Worm (Caenorhabditis elegans): ENCODE data around the gene srlf-29.

The srlf-29 gene

DNA sequence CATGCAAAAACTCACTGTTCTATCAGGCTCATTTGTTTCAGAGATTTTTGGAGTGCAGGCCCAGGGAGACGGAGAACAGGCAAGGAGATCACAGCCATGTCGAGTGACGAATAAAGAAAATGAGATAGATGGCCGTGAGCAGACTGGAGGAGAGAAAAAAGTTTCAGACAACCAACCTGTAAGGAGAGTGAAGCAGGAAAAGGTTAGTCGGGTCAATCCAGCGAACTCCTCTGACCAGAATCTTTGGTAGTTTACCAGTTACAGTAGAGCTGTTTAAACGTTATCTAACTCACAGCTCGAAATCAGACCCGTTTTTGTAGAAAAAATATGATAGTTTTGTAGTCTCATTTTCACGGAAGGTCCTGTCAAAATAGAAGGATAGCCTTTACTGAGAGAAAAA lies 17.4 kb upstream of the srlf-29 start, which contains the start of gene fbxb-21:
Gene fbxb-21, minus strand, starts transcription at position 101 of the 400 bp plus-strand sequence.
- no peak for TF ChIP-seq zfp-3 (GFP tag; conservative IDR thresholded peaks at IDR 0.05)
- TF ChIP-seq nhr-77 (tag; optimal IDR thresholded peaks at IDR 0.05), result no peak
- no peak for TF ChIP-seq pqm-1 (tag; optimal IDR thresholded peaks at IDR 0.05)
- TF ChIP-seq nhr-42 (GFP tag; IDR thresholded peaks at IDR 0.05), result no peak
- TF ChIP-seq F10B5.3 (tag; optimal IDR thresholded peaks at IDR 0.05), result no peak
- TF ChIP-seq ama-1 (optimal IDR thresholded peaks at IDR 0.05), result no peak
- TF ChIP-seq Y105C5A.15 (GFP tag; IDR thresholded peaks at IDR 0.05), result no peak
- no peak for TF ChIP-seq lim-7 (GFP tag; IDR thresholded peaks at IDR 0.05)
- no peak for TF ChIP-seq lin-1 (GFP tag; IDR thresholded peaks at IDR 0.05)
- TF ChIP-seq nhr-48 (tag; optimal IDR thresholded peaks at IDR 0.05), result no peak
- no peak for TF ChIP-seq lin-39 (tag; optimal IDR thresholded peaks at IDR 0.05)
- no peak for TF ChIP-seq cey-2 (tag; optimal IDR thresholded peaks at IDR 0.05; ENCODE audit: borderline replicate concordance, insufficient read depth)
- TF ChIP-seq ces-1 (GFP tag; optimal IDR thresholded peaks at IDR 0.05), result no peak
- no peak for TF ChIP-seq lin-13 (GFP tag; optimal IDR thresholded peaks at IDR 0.05)
- no peak for TF ChIP-seq ctbp-1 (GFP tag; IDR thresholded peaks at IDR 0.05)
- no peak for TF ChIP-seq arid-1 (GFP tag; conservative IDR thresholded peaks at IDR 0.05)
- no peak for TF ChIP-seq daf-8 (GFP tag; IDR thresholded peaks at IDR 0.05)
- no peak for TF ChIP-seq dve-1 (tag; optimal IDR thresholded peaks at IDR 0.05; ENCODE audit: insufficient read depth)
- no peak for TF ChIP-seq gei-8 (GFP tag; optimal IDR thresholded peaks at IDR 0.05)
- no peak for TF ChIP-seq hmg-1.1 (GFP tag; IDR thresholded peaks at IDR 0.05)

DNA sequence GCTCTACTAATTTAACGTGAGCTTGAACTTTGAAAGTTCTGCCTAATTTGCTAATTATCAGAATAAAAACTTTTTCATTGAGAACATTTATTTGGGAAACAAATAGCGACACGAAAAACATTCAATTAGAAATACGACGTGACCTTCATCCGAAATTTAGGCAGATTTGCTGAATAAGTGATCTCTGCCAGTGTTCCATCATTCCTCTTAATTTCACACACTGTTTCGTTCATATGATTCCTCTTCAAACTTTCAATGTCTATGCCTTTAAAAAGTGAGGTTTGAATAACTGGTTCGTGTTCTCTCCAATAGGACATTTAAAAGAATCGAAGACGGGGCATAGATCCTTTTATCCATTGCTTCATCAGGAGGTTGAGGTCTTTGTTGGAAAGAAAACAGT lies 15.6 kb upstream of the srlf-29 start, which contains the start of gene fbxb-20:
Gene fbxb-20, minus strand, starts transcription at position 101 of the 400 bp plus-strand sequence.
- TF ChIP-seq zfp-2 (tag; optimal IDR thresholded peaks at IDR 0.05) (no peak), gei-8 (GFP tag; optimal IDR thresholded peaks at IDR 0.05) (no peak), hlh-11 (tag; optimal IDR thresholded peaks at IDR 0.05) (no peak), zip-2 (tag; optimal IDR thresholded peaks at IDR 0.05) (no peak), aly-2 (tag; optimal IDR thresholded peaks at IDR 0.05) (no peak), lim-7 (GFP tag; IDR thresholded peaks at IDR 0.05) (no peak), hlh-30 (tag; optimal IDR thresholded peaks at IDR 0.05; ENCODE audit: insufficient read depth) (no peak), ceh-44 (GFP tag; IDR thresholded peaks at IDR 0.05) (no peak), fkh-10 (GFP tag; optimal IDR thresholded peaks at IDR 0.05) (no peak)

DNA sequence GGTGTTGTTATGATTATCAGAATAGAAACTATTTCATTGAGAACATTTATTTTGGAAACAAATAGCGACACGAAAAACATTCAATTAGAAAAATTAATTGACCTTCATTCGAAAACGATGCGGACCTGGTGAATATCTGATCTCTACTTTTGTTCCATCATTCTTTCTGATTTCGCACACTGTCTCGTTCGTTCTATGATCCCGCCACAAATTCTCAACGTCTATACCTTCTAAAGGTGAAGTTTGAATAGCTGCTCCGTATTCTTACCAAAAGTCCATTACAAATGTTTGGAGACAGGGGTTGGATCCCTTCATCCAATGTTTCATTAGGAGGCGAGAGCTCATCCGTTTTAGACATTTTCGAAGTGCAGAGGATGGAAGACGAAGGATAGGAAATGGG lies 14.3 kb upstream of the srlf-29 start, which contains the start of gene fbxb-16:
Gene fbxb-16, minus strand, starts transcription at position 101 of the 400 bp plus-strand sequence.
- no peak for TF ChIP-seq zag-1 (tag; optimal IDR thresholded peaks at IDR 0.05)
- no peak for TF ChIP-seq lin-13 (GFP tag; optimal IDR thresholded peaks at IDR 0.05)
- no peak for TF ChIP-seq ceh-28 (tag; optimal IDR thresholded peaks at IDR 0.05)
- TF ChIP-seq zip-11 (GFP tag; IDR thresholded peaks at IDR 0.05), result no peak
- TF ChIP-seq ztf-7 (tag; optimal IDR thresholded peaks at IDR 0.05), result no peak
- no peak for TF ChIP-seq arid-1 (GFP tag; conservative IDR thresholded peaks at IDR 0.05)
- TF ChIP-seq egl-43 (GFP tag; IDR thresholded peaks at IDR 0.05), result no peak
- TF ChIP-seq mdl-1 (tag; optimal IDR thresholded peaks at IDR 0.05), result no peak
- TF ChIP-seq dmd-9 (GFP tag; IDR thresholded peaks at IDR 0.05), result no peak
- no peak for TF ChIP-seq lin-38 (GFP tag; IDR thresholded peaks at IDR 0.05)
- no peak for TF ChIP-seq skn-1 (tag; optimal IDR thresholded peaks at IDR 0.05)
- TF ChIP-seq pha-4 (GFP tag; IDR thresholded peaks at IDR 0.05), result no peak
- no peak for TF ChIP-seq pha-4 (tag; optimal IDR thresholded peaks at IDR 0.05)
- TF ChIP-seq Y75B8A.6 (GFP tag; IDR thresholded peaks at IDR 0.05), result no peak
- no peak for TF ChIP-seq nhr-28 (tag; optimal IDR thresholded peaks at IDR 0.05)
- no peak for TF ChIP-seq ZK337.2 (GFP tag; IDR thresholded peaks at IDR 0.05)
- TF ChIP-seq hlh-30 (tag; optimal IDR thresholded peaks at IDR 0.05; ENCODE audit: insufficient read depth), result no peak
- no peak for TF ChIP-seq spr-3 (GFP tag; optimal IDR thresholded peaks at IDR 0.05)
- no peak for TF ChIP-seq lir-3 (tag; optimal IDR thresholded peaks at IDR 0.05)
- no peak for TF ChIP-seq fos-1 (tag; optimal IDR thresholded peaks at IDR 0.05)
